Fruit fly (Drosophila melanogaster) whole organism, embryonic: ENCODE results near the gene CG15638.

Experiments used
- Adf1 ChIP-seq: fragments of 200-800 bp; sonication (Bioruptor generic); IDR thresholded peaks from 2 replicates; pipeline ENCODE4 v1.3.6; 2022; ENCODE audit warnings: missing biosample characterization, missing genetic modification characterization
- Bgb ChIP-seq: fragments of 200-800 bp; sonication (Bioruptor generic); IDR thresholded peaks from 2 replicates; pipeline ENCODE4 v1.3.6; 2022; ENCODE audit warnings: missing biosample characterization, missing genetic modification characterization; ENCODE audit not compliant: partially characterized antibody
- BtbVII ChIP-seq: fragments of 200-800 bp; sonication (Bioruptor generic); optimal IDR thresholded peaks from 3 replicates; lab custom pipeline; 2017; ENCODE audit warnings: missing biosample characterization, mild to moderate bottlenecking, missing genetic modification characterization
- CG11504 ChIP-seq: fragments of 200-800 bp; sonication (Bioruptor generic); optimal IDR thresholded peaks from 3 replicates; lab custom pipeline; 2019; ENCODE audit warnings: missing biosample characterization, mild to moderate bottlenecking, missing genetic modification characterization, moderate library complexity
- CG12104 ChIP-seq: fragments of 200-800 bp; sonication (Bioruptor generic); optimal IDR thresholded peaks from 3 replicates; lab custom pipeline; 2016; ENCODE audit warnings: missing biosample characterization, missing genetic modification characterization
- CG13624 ChIP-seq: fragments of 200-800 bp; sonication (Bioruptor generic); optimal IDR thresholded peaks from 2 replicates; lab custom pipeline; 2016; ENCODE audit warnings: missing biosample characterization, missing genetic modification characterization
- CG14050 ChIP-seq: fragments of 200-800 bp; sonication (Bioruptor generic); IDR thresholded peaks from 3 replicates; pipeline ENCODE4 v1.3.6; 2022; ENCODE audit warnings: missing biosample characterization, missing genetic modification characterization
- CG1529 ChIP-seq: fragments of 200-800 bp; sonication (Bioruptor generic); optimal IDR thresholded peaks from 3 replicates; lab custom pipeline; 2018; ENCODE audit warnings: missing biosample characterization, missing genetic modification characterization
- CG17186 ChIP-seq: fragments of 200-800 bp; sonication (Bioruptor generic); optimal IDR thresholded peaks from 3 replicates; lab custom pipeline; 2017; ENCODE audit warnings: missing biosample characterization, missing genetic modification reagents, missing genetic modification characterization
- CG17912 ChIP-seq: fragments of 200-800 bp; sonication (Bioruptor generic); optimal IDR thresholded peaks from 2 replicates; lab custom pipeline; 2018; ENCODE audit warnings: missing biosample characterization, mild to moderate bottlenecking, missing genetic modification characterization
- CG1792 ChIP-seq: fragments of 200-800 bp; sonication (Bioruptor generic); optimal IDR thresholded peaks from 2 replicates; lab custom pipeline; 2016; ENCODE audit warnings: missing biosample characterization, missing genetic modification characterization
- CG2678 ChIP-seq: fragments of 200-800 bp; sonication (Bioruptor generic); optimal IDR thresholded peaks from 3 replicates; lab custom pipeline; 2019; ENCODE audit warnings: missing biosample characterization, mild to moderate bottlenecking, missing genetic modification characterization, moderate library complexity
- CG3163 ChIP-seq: fragments of 200-800 bp; sonication (Bioruptor generic); optimal IDR thresholded peaks from 3 replicates; lab custom pipeline; 2016; ENCODE audit warnings: missing biosample characterization, missing genetic modification characterization
- CG3995 ChIP-seq: fragments of 200-800 bp; sonication (Bioruptor generic); optimal IDR thresholded peaks from 3 replicates; lab custom pipeline; 2016; ENCODE audit warnings: missing biosample characterization, missing genetic modification characterization
- CG42726 ChIP-seq: fragments of 200-800 bp; sonication (Bioruptor generic); IDR thresholded peaks from 2 replicates; pipeline ENCODE4 v1.3.6; 2022; ENCODE audit warnings: missing biosample characterization, missing genetic modification characterization; ENCODE audit not compliant: partially characterized antibody
- CG4404 ChIP-seq: fragments of 200-800 bp; sonication (Bioruptor generic); IDR thresholded peaks from 2 replicates; pipeline ENCODE4 v1.3.6; 2022; ENCODE audit warnings: missing biosample characterization, missing genetic modification characterization
- CG4820 ChIP-seq: fragments of 200-800 bp; sonication (Bioruptor generic); optimal IDR thresholded peaks from 3 replicates; lab custom pipeline; 2016; ENCODE audit warnings: missing biosample characterization, missing genetic modification characterization
- CG6689 ChIP-seq: fragments of 200-800 bp; sonication (Bioruptor generic); IDR thresholded peaks from 2 replicates; pipeline ENCODE4 v1.3.6; 2022; ENCODE audit warnings: missing biosample characterization, missing genetic modification characterization
- CG7372 ChIP-seq: fragments of 200-800 bp; sonication (Bioruptor generic); IDR thresholded peaks from 2 replicates; pipeline ENCODE4 v1.3.6; 2022; ENCODE audit warnings: missing biosample characterization, missing genetic modification characterization
- CG7928 ChIP-seq: fragments of 200-800 bp; sonication (Bioruptor generic); optimal IDR thresholded peaks from 2 replicates; lab custom pipeline; 2017; ENCODE audit warnings: missing biosample characterization, mild to moderate bottlenecking, missing genetic modification characterization
- CG7963 ChIP-seq: fragments of 200-800 bp; sonication (Bioruptor generic); IDR thresholded peaks from 3 replicates; pipeline ENCODE4 v1.3.6; 2022; ENCODE audit warnings: missing biosample characterization, missing genetic modification characterization; ENCODE audit not compliant: partially characterized antibody
- CG8281 ChIP-seq: fragments of 200-800 bp; sonication (Bioruptor generic); optimal IDR thresholded peaks from 2 replicates; lab custom pipeline; 2018; ENCODE audit warnings: missing biosample characterization, mild to moderate bottlenecking, missing genetic modification characterization, moderate library complexity
- CG9437 ChIP-seq: fragments of 200-800 bp; sonication (Bioruptor generic); optimal IDR thresholded peaks from 2 replicates; lab custom pipeline; 2018; ENCODE audit warnings: missing biosample characterization, mild to moderate bottlenecking, missing genetic modification characterization
- CG9876 ChIP-seq: fragments of 200-800 bp; sonication (Bioruptor generic); optimal IDR thresholded peaks from 2 replicates; lab custom pipeline; 2016; ENCODE audit warnings: missing biosample characterization, missing genetic modification characterization
- H2.0 ChIP-seq: fragments of 200-800 bp; sonication (Bioruptor generic); IDR thresholded peaks from 2 replicates; pipeline ENCODE4 v1.3.6; 2022; ENCODE audit warnings: missing biosample characterization, missing genetic modification characterization
- HLHmδ ChIP-seq: fragments of 200-800 bp; sonication (Bioruptor generic); optimal IDR thresholded peaks from 2 replicates; lab custom pipeline; 2018; ENCODE audit warnings: missing biosample characterization, mild to moderate bottlenecking, missing genetic modification characterization, moderate library complexity
- HmgD ChIP-seq: fragments of 200-800 bp; sonication (Bioruptor generic); optimal IDR thresholded peaks from 3 replicates; lab custom pipeline; 2016; ENCODE audit warnings: missing biosample characterization, missing genetic modification characterization
- Hr51 ChIP-seq, 2 experiments: fragments of 200-800 bp; sonication (Bioruptor generic); optimal IDR thresholded peaks; 2 replicates in 1 of 2; 3 replicates in 1 of 2; lab custom pipeline; 2016 to 2018; ENCODE audit warnings: missing biosample characterization in 2 of 2, missing genetic modification characterization in 2 of 2, mild to moderate bottlenecking in 1 of 2, moderate library complexity in 1 of 2
- Jarid2 ChIP-seq: fragments of 200-800 bp; sonication (Bioruptor generic); optimal IDR thresholded peaks from 3 replicates; lab custom pipeline; 2017; ENCODE audit warnings: mild to moderate bottlenecking, missing biosample characterization, missing genetic modification reagents, missing genetic modification characterization
- Kr ChIP-seq: fragments of 200-800 bp; sonication (Bioruptor generic); optimal IDR thresholded peaks from 2 replicates; lab custom pipeline; 2017; ENCODE audit warnings: missing biosample characterization, mild to moderate bottlenecking, missing genetic modification characterization
- MESR4 ChIP-seq: fragments of 200-800 bp; sonication (Bioruptor generic); optimal IDR thresholded peaks from 2 replicates; lab custom pipeline; 2018; ENCODE audit warnings: missing biosample characterization, mild to moderate bottlenecking, missing genetic modification characterization, moderate library complexity
- Nf-YA ChIP-seq: fragments of 200-800 bp; sonication (Bioruptor generic); IDR thresholded peaks from 2 replicates; pipeline ENCODE4 v1.3.6; 2022; ENCODE audit warnings: missing biosample characterization, missing genetic modification characterization
- Six4 ChIP-seq: fragments of 200-800 bp; sonication (Bioruptor generic); optimal IDR thresholded peaks from 2 replicates; lab custom pipeline; 2016; ENCODE audit warnings: missing biosample characterization, missing genetic modification characterization
- Spps ChIP-seq: fragments of 200-800 bp; sonication (Bioruptor generic); optimal IDR thresholded peaks from 2 replicates; lab custom pipeline; 2018; ENCODE audit warnings: missing biosample characterization, mild to moderate bottlenecking, missing genetic modification characterization
- Stat92E ChIP-seq, 3 experiments: fragments of >200 bp in 2 of 3; fragments of 200-800 bp in 1 of 3; sonication (Bioruptor generic) in 1 of 3; optimal IDR thresholded peaks; 2 replicates each; lab custom pipeline; 2017 to 2019; ENCODE audit warnings: missing biosample characterization in 3 of 3, missing genetic modification characterization in 3 of 3, mild to moderate bottlenecking in 1 of 3, moderate library complexity in 1 of 3
- az2 ChIP-seq: fragments of 200-800 bp; sonication (Bioruptor generic); optimal IDR thresholded peaks from 3 replicates; lab custom pipeline; 2016; ENCODE audit warnings: missing biosample characterization, missing genetic modification characterization
- crol ChIP-seq: fragments of 200-800 bp; sonication (Bioruptor generic); IDR thresholded peaks from 2 replicates; pipeline ENCODE4 v1.3.6; 2022; ENCODE audit warnings: missing biosample characterization, missing genetic modification characterization
- dati ChIP-seq: fragments of 200-800 bp; sonication (Bioruptor generic); IDR thresholded peaks from 2 replicates; pipeline ENCODE4 v1.3.6; 2022; ENCODE audit warnings: missing biosample characterization, missing genetic modification characterization
- fru ChIP-seq: fragments of >200 bp; optimal IDR thresholded peaks from 2 replicates; lab custom pipeline; 2017
- gcm2 ChIP-seq: fragments of 200-800 bp; sonication (Bioruptor generic); optimal IDR thresholded peaks from 2 replicates; lab custom pipeline; 2016; ENCODE audit warnings: missing biosample characterization, missing genetic modification characterization
- gsb ChIP-seq: fragments of 200-800 bp; sonication (Bioruptor generic); IDR thresholded peaks from 2 replicates; pipeline ENCODE4 v1.3.6; 2022; ENCODE audit warnings: missing biosample characterization, missing genetic modification characterization
- klu ChIP-seq: fragments of 200-800 bp; sonication (Bioruptor generic); IDR thresholded peaks from 2 replicates; pipeline ENCODE4 v1.3.6; 2022; ENCODE audit warnings: missing biosample characterization, missing genetic modification characterization
- lola ChIP-seq, 3 experiments: fragments of >200 bp in 2 of 3; fragments of 200-800 bp in 1 of 3; sonication (Bioruptor generic) in 1 of 3; optimal IDR thresholded peaks; 2 replicates each; lab custom pipeline; 2017 to 2019; ENCODE audit warnings: missing biosample characterization in 3 of 3, missing genetic modification characterization in 3 of 3, mild to moderate bottlenecking in 1 of 3, moderate library complexity in 1 of 3
- luna ChIP-seq: fragments of 200-800 bp; sonication (Bioruptor generic); optimal IDR thresholded peaks from 2 replicates; lab custom pipeline; 2016; ENCODE audit warnings: missing biosample characterization, missing genetic modification characterization
- nerfin-1 ChIP-seq: fragments of 200-800 bp; sonication (Bioruptor generic); optimal IDR thresholded peaks from 3 replicates; lab custom pipeline; 2019; ENCODE audit warnings: missing biosample characterization, mild to moderate bottlenecking, missing genetic modification characterization, moderate library complexity
- shn ChIP-seq: fragments of 200-800 bp; sonication (Bioruptor generic); optimal IDR thresholded peaks from 3 replicates; lab custom pipeline; 2016; ENCODE audit warnings: missing biosample characterization, missing genetic modification characterization
- slp2 ChIP-seq: fragments of 200-800 bp; sonication (Bioruptor generic); optimal IDR thresholded peaks from 2 replicates; lab custom pipeline; 2016; ENCODE audit warnings: missing biosample characterization, missing genetic modification characterization
- stwl ChIP-seq: fragments of 200-800 bp; sonication (Bioruptor generic); optimal IDR thresholded peaks from 3 replicates; lab custom pipeline; 2018; ENCODE audit warnings: missing biosample characterization, mild to moderate bottlenecking, missing genetic modification characterization, moderate library complexity
- wek ChIP-seq: fragments of 200-800 bp; sonication (Bioruptor generic); optimal IDR thresholded peaks from 3 replicates; lab custom pipeline; 2018; ENCODE audit warnings: missing biosample characterization, mild to moderate bottlenecking, missing genetic modification characterization, moderate library complexity
- wor ChIP-seq: fragments of 200-800 bp; sonication (Bioruptor generic); IDR thresholded peaks from 2 replicates; pipeline ENCODE4 v1.3.6; 2022; ENCODE audit warnings: missing biosample characterization, missing genetic modification characterization

Gene CG15638

dm6 chr2L:13514262-13514937 lies 21.2 kb downstream of the CG15638 start (continued):
- TF ChIP-seq shn (GFP tag; lab: Kevin White, UChicago) (no peak), MESR4 (GFP tag; lab: Kevin White, UChicago) (no peak), Spps (tag; lab: Kevin White, UChicago) (no peak), H2.0 (GFP tag; lab: Robert Waterston, UW) (peak; percentile 49; the same call in 1 of the 2 replicates), luna (no peak), Six4 (GFP tag; lab: Kevin White, UChicago) (no peak), CG8281 (no peak), stwl (no peak), dati (GFP tag; lab: Robert Waterston, UW) (no peak), CG1529 (GFP tag; lab: Kevin White, UChicago) (peak; percentile 4), HmgD (GFP tag; lab: Kevin White, UChicago) (no peak), HLHmδ (no peak), Nf-YA (no peak), CG7963 (no peak), az2 (GFP tag; lab: Kevin White, UChicago) (no peak), crol (peak; percentile 95), CG7372 (GFP tag; lab: Robert Waterston, UW) (peak; percentile 70), klu (GFP tag; lab: Robert Waterston, UW) (peak; percentile 60), CG42726 (no peak), CG4820 (GFP tag; lab: Kevin White, UChicago) (no peak), Kr (GFP tag; lab: Kevin White, UChicago) (no peak), wek (peak; percentile 24), Hr51 (GFP tag; optimal IDR thresholded peaks at IDR 0.05; lab: Kevin White, UChicago) (peak in 1 of 2 experiments; percentile 73), CG7928 (peak; percentile 27), fru (no peak), gsb (peak; percentile 9; the same call in 1 of the 2 replicates), CG11504 (tag; lab: Kevin White, UChicago) (peak; percentile 26), CG3163 (GFP tag; lab: Kevin White, UChicago) (no peak), Jarid2 (GFP tag; lab: Kevin White, UChicago) (no peak), CG14050 (GFP tag; lab: Robert Waterston, UW) (no peak), CG4404 (GFP tag; lab: Robert Waterston, UW) (peak; percentile 55), CG2678 (tag; lab: Kevin White, UChicago) (peak; percentile 70), CG17912 (GFP tag; lab: Kevin White, UChicago) (no peak), CG9437 (GFP tag; lab: Kevin White, UChicago) (peak; percentile 57), gcm2 (GFP tag; lab: Kevin White, UChicago) (no peak), CG1792 (no peak), CG13624 (no peak), CG9876 (GFP tag; lab: Kevin White, UChicago) (no peak), lola (GFP tag; optimal IDR thresholded peaks at IDR 0.05; lab: Kevin White, UChicago) (peak in 1 of 3 experiments; percentile 26), CG12104 (GFP tag; lab: Kevin White, UChicago) (no peak), CG3995 (GFP tag; lab: Kevin White, UChicago) (no peak), Stat92E (GFP tag; optimal IDR thresholded peaks at IDR 0.05; lab: Kevin White, UChicago) (no peak), CG17186 (GFP tag; lab: Kevin White, UChicago) (no peak), CG6689 (no peak; the same call in 1 of the 2 replicates), Bgb (no peak), nerfin-1 (tag; lab: Kevin White, UChicago) (peak; percentile 7), BtbVII (peak; percentile 33), slp2 (GFP tag; lab: Kevin White, UChicago) (no peak), wor (GFP tag; lab: Robert Waterston, UW) (peak; percentile 53), Adf1 (GFP tag; lab: Robert Waterston, UW) (peak; percentile 49; the same call in 1 of the 2 replicates)
